Worm (Caenorhabditis elegans) whole organism, early embryonic: ENCODE measurements around the gene F01F1.11.

Source experiments
- B0310.2 ChIP-seq: sonication (generic microtip); optimal IDR thresholded peaks from 2 replicates; lab custom pipeline; 2016; ENCODE audit warnings: mild to moderate bottlenecking, missing genetic modification characterization, missing compliant biosample characterization
- F13C5.2 ChIP-seq: sonication (generic microtip); optimal IDR thresholded peaks from 2 replicates; lab custom pipeline; 2017; ENCODE audit warnings: mild to moderate bottlenecking, missing genetic modification characterization, inconsistent platforms, missing compliant biosample characterization
- aly-1 ChIP-seq: sonication (generic microtip); optimal IDR thresholded peaks from 2 replicates; lab custom pipeline; 2016; ENCODE audit warnings: missing genetic modification characterization, missing compliant biosample characterization
- ama-1 ChIP-seq: fragments of 150-350 bp; optimal IDR thresholded peaks from 2 replicates; lab custom pipeline; 2014
- ceh-13 ChIP-seq: fragments of 200-800 bp; sonication (Bioruptor generic); optimal IDR thresholded peaks from 2 replicates; lab custom pipeline; 2018; ENCODE audit warnings: mild to moderate bottlenecking, missing genetic modification characterization, missing compliant biosample characterization
- ceh-36 ChIP-seq: sonication (generic microtip); optimal IDR thresholded peaks from 2 replicates; lab custom pipeline; 2016; ENCODE audit warnings: missing genetic modification characterization, inconsistent platforms, missing compliant biosample characterization
- ets-7 ChIP-seq: sonication (generic microtip); optimal IDR thresholded peaks from 2 replicates; lab custom pipeline; 2016; ENCODE audit warnings: missing genotype, missing genetic modification characterization, missing compliant biosample characterization
- flt-1 ChIP-seq: fragments of 200-800 bp; sonication (Bioruptor generic); IDR thresholded peaks from 2 replicates; pipeline ENCODE4 v1.3.6; 2022; ENCODE audit warnings: missing genetic modification characterization, missing compliant biosample characterization
- hmbx-1 ChIP-seq: sonication (generic microtip); optimal IDR thresholded peaks from 2 replicates; lab custom pipeline; 2016; ENCODE audit warnings: mild to moderate bottlenecking, missing genetic modification characterization, missing compliant biosample characterization
- hmg-4 ChIP-seq: fragments of 200-800 bp; sonication (Bioruptor generic); optimal IDR thresholded peaks from 2 replicates; lab custom pipeline; 2018; ENCODE audit warnings: mild to moderate bottlenecking, missing genetic modification characterization, missing compliant biosample characterization
- hnd-1 ChIP-seq: sonication (generic microtip); optimal IDR thresholded peaks from 2 replicates; lab custom pipeline; 2016; ENCODE audit warnings: missing genetic modification characterization, missing compliant biosample characterization
- pes-1 ChIP-seq: fragments of 200-800 bp; sonication (Bioruptor generic); IDR thresholded peaks from 2 replicates; pipeline ENCODE4 v1.3.6; 2022; ENCODE audit warnings: missing genetic modification reagents, missing genetic modification characterization, missing compliant biosample characterization
- scrt-1 ChIP-seq: fragments of 200-800 bp; sonication (Bioruptor generic); IDR thresholded peaks from 2 replicates; pipeline ENCODE4 v1.3.6; 2022; ENCODE audit warnings: missing genetic modification characterization, missing compliant biosample characterization
- sea-1 ChIP-seq: fragments of 200-800 bp; sonication (Bioruptor generic); conservative IDR thresholded peaks from 2 replicates; pipeline ENCODE4 v1.3.6; 2022; ENCODE audit warnings: missing genetic modification characterization, missing compliant biosample characterization
- tbx-11 ChIP-seq: fragments of 200-800 bp; sonication (Bioruptor generic); IDR thresholded peaks from 2 replicates; pipeline ENCODE4 v1.3.6; 2022; ENCODE audit warnings: missing genetic modification characterization, missing compliant biosample characterization
- tbx-37 ChIP-seq: fragments of 200-800 bp; sonication (Bioruptor generic); conservative IDR thresholded peaks from 2 replicates; pipeline ENCODE4 v1.3.6; 2022; ENCODE audit warnings: missing genetic modification reagents, missing genetic modification characterization, missing compliant biosample characterization
- tra-4 ChIP-seq: sonication (generic microtip); optimal IDR thresholded peaks from 2 replicates; lab custom pipeline; 2017; ENCODE audit warnings: missing genetic modification characterization, missing compliant biosample characterization

F01F1.11 gene

ce11 chrIII:5892909-5893308 is 21.2 kb upstream of the F01F1.11 start:
- TF ChIP-seq tbx-11 (GFP tag; lab: Robert Waterston, UW), result no peak
- TF ChIP-seq sea-1 (GFP tag; lab: Robert Waterston, UW), result no peak
- no peak for TF ChIP-seq F13C5.2 (tag; lab: Kevin White, UChicago)
- no peak for TF ChIP-seq ets-7 (tag; lab: Kevin White, UChicago)
- no peak for TF ChIP-seq ceh-13 (GFP tag; lab: Kevin White, UChicago)
- TF ChIP-seq B0310.2 (tag; lab: Kevin White, UChicago), result no peak
- no peak for TF ChIP-seq ama-1
- TF ChIP-seq hmg-4, result no peak
- TF ChIP-seq tbx-37, result no peak
- TF ChIP-seq hmbx-1, result no peak
- no peak for TF ChIP-seq hnd-1
- no peak for TF ChIP-seq pes-1 (GFP tag; lab: Robert Waterston, UW)
- TF ChIP-seq aly-1, result no peak
- no peak for TF ChIP-seq flt-1
- no peak for TF ChIP-seq tra-4 (tag; lab: Kevin White, UChicago)
- no peak for TF ChIP-seq ceh-36 (tag; lab: Kevin White, UChicago)

- TF ChIP-seq hmg-4, result no peak
- no peak for TF ChIP-seq pes-1 (GFP tag; lab: Robert Waterston, UW)
- TF ChIP-seq aly-1, result no peak
- TF ChIP-seq hmbx-1, result no peak
- TF ChIP-seq ceh-13 (GFP tag; lab: Kevin White, UChicago), result no peak
These were observed 17.0 kb upstream of the F01F1.11 start, which contains the start of gene C28H8.8 for ce11 chrIII:5888675-5889074. C28H8.8 (minus strand) TSS chrIII:5888775.

- TF ChIP-seq ama-1, result no peak
- no peak for TF ChIP-seq tbx-37
- TF ChIP-seq F13C5.2 (tag; lab: Kevin White, UChicago), result no peak
- no peak for TF ChIP-seq B0310.2 (tag; lab: Kevin White, UChicago)
- TF ChIP-seq hmg-4, result no peak
These were observed 15.2 kb upstream of the F01F1.11 start, which contains the start of gene C28H8.7 for ce11 chrIII:5886893-5887292. C28H8.7 (minus strand) TSS chrIII:5886993.

- TF ChIP-seq pes-1 (GFP tag; lab: Robert Waterston, UW), result no peak
- no peak for TF ChIP-seq aly-1
- no peak for TF ChIP-seq ama-1
- TF ChIP-seq F13C5.2 (tag; lab: Kevin White, UChicago), result no peak
- TF ChIP-seq B0310.2 (tag; lab: Kevin White, UChicago), result no peak
These were observed 12.8 kb upstream of the F01F1.11 start for ce11 chrIII:5884459-5884858.

- TF ChIP-seq B0310.2 (tag; lab: Kevin White, UChicago), result no peak
- TF ChIP-seq tbx-11 (GFP tag; lab: Robert Waterston, UW), result no peak
- TF ChIP-seq scrt-1 (GFP tag; lab: Robert Waterston, UW), result no peak
- TF ChIP-seq ceh-36 (tag; lab: Kevin White, UChicago), result no peak
- TF ChIP-seq hnd-1, result no peak
These were observed 12.3 kb upstream of the F01F1.11 start, which contains the start of gene C28H8.5 for ce11 chrIII:5884007-5884406. C28H8.5 (plus strand) TSS chrIII:5884307.

ce11 chrIII:5883517-5883916 is 11.8 kb upstream of the F01F1.11 start:
- TF ChIP-seq B0310.2 (tag; lab: Kevin White, UChicago) (no peak), hmbx-1 (no peak), ceh-36 (tag; lab: Kevin White, UChicago) (no peak), tbx-37 (no peak), F13C5.2 (tag; lab: Kevin White, UChicago) (no peak), tra-4 (tag; lab: Kevin White, UChicago) (no peak), scrt-1 (GFP tag; lab: Robert Waterston, UW) (no peak), hmg-4 (no peak), ama-1 (no peak), hnd-1 (no peak), ceh-13 (GFP tag; lab: Kevin White, UChicago) (no peak), sea-1 (GFP tag; lab: Robert Waterston, UW) (no peak), pes-1 (GFP tag; lab: Robert Waterston, UW) (no peak), aly-1 (no peak), tbx-11 (GFP tag; lab: Robert Waterston, UW) (no peak), flt-1 (no peak), ets-7 (tag; lab: Kevin White, UChicago) (no peak)

- TF ChIP-seq hmbx-1 (no peak), ets-7 (tag; lab: Kevin White, UChicago) (no peak), ama-1 (no peak), tbx-11 (GFP tag; lab: Robert Waterston, UW) (no peak), B0310.2 (tag; lab: Kevin White, UChicago) (no peak), ceh-13 (GFP tag; lab: Kevin White, UChicago) (no peak), aly-1 (no peak), scrt-1 (GFP tag; lab: Robert Waterston, UW) (no peak), pes-1 (GFP tag; lab: Robert Waterston, UW) (no peak), ceh-36 (tag; lab: Kevin White, UChicago) (no peak), tbx-37 (no peak), tra-4 (tag; lab: Kevin White, UChicago) (no peak), flt-1 (no peak), hnd-1 (no peak), F13C5.2 (tag; lab: Kevin White, UChicago) (no peak), sea-1 (GFP tag; lab: Robert Waterston, UW) (no peak), hmg-4 (no peak)
These were observed 11.1 kb upstream of the F01F1.11 start, which contains the start of gene F01F1.14 for ce11 chrIII:5882823-5883222. F01F1.14 (minus strand) TSS chrIII:5882923.

ce11 chrIII:5882284-5882683 is 10.6 kb upstream of the F01F1.11 start:
- peak; percentile 14 for TF ChIP-seq ama-1
- no peak for TF ChIP-seq pes-1 (GFP tag; lab: Robert Waterston, UW)
